Fruit fly (Drosophila melanogaster) whole organism, embryonic: ENCODE data around the gene Pat1.

Source experiments
- CG1024 ChIP-seq: fragments of 200-800 bp; sonication (Bioruptor generic); IDR thresholded peaks from 2 replicates; pipeline ENCODE4 v1.3.6; 2022; ENCODE audit warnings: missing biosample characterization, missing genetic modification characterization
- CG12104 ChIP-seq: fragments of 200-800 bp; sonication (Bioruptor generic); optimal IDR thresholded peaks from 3 replicates; lab custom pipeline; 2016; ENCODE audit warnings: missing biosample characterization, missing genetic modification characterization
- CG12659 ChIP-seq: fragments of 200-800 bp; sonication (Bioruptor generic); optimal IDR thresholded peaks from 3 replicates; lab custom pipeline; 2017; ENCODE audit warnings: mild to moderate bottlenecking, missing biosample characterization, missing genetic modification reagents, missing genetic modification characterization
- CG13624 ChIP-seq: fragments of 200-800 bp; sonication (Bioruptor generic); optimal IDR thresholded peaks from 2 replicates; lab custom pipeline; 2016; ENCODE audit warnings: missing biosample characterization, missing genetic modification characterization
- CG14667 ChIP-seq: fragments of 200-800 bp; sonication (Bioruptor generic); IDR thresholded peaks from 2 replicates; pipeline ENCODE4 v1.3.6; 2022; ENCODE audit warnings: missing biosample characterization, missing genetic modification characterization
- CG14710 ChIP-seq: fragments of 200-800 bp; sonication (Bioruptor generic); optimal IDR thresholded peaks from 3 replicates; lab custom pipeline; 2019; ENCODE audit warnings: missing biosample characterization, mild to moderate bottlenecking, missing genetic modification characterization, moderate library complexity
- CG15269 ChIP-seq: fragments of 200-800 bp; sonication (Bioruptor generic); optimal IDR thresholded peaks from 2 replicates; lab custom pipeline; 2018; ENCODE audit warnings: missing biosample characterization, mild to moderate bottlenecking, missing genetic modification characterization, moderate library complexity
- CG1602 ChIP-seq: fragments of 200-800 bp; sonication (Bioruptor generic); optimal IDR thresholded peaks from 3 replicates; lab custom pipeline; 2016; ENCODE audit warnings: missing biosample characterization, missing genetic modification characterization
- CG17186 ChIP-seq: fragments of 200-800 bp; sonication (Bioruptor generic); optimal IDR thresholded peaks from 3 replicates; lab custom pipeline; 2017; ENCODE audit warnings: missing biosample characterization, missing genetic modification reagents, missing genetic modification characterization
- CG17328 ChIP-seq: fragments of 200-800 bp; sonication (Bioruptor generic); IDR thresholded peaks from 2 replicates; pipeline ENCODE4 v1.3.6; 2022; ENCODE audit warnings: missing biosample characterization, missing genetic modification characterization
- CG17612 ChIP-seq: fragments of 200-800 bp; sonication (Bioruptor generic); IDR thresholded peaks from 2 replicates; pipeline ENCODE4 v1.3.6; 2022; ENCODE audit warnings: missing biosample characterization, missing genetic modification characterization
- CG18476 ChIP-seq: fragments of 200-800 bp; sonication (Bioruptor generic); optimal IDR thresholded peaks from 2 replicates; lab custom pipeline; 2016; ENCODE audit warnings: missing biosample characterization, mild to moderate bottlenecking, missing genetic modification characterization
- CG2120 ChIP-seq: fragments of 200-800 bp; sonication (Bioruptor generic); optimal IDR thresholded peaks from 3 replicates; lab custom pipeline; 2016; ENCODE audit warnings: missing biosample characterization, missing genetic modification characterization
- CG4404 ChIP-seq: fragments of 200-800 bp; sonication (Bioruptor generic); IDR thresholded peaks from 2 replicates; pipeline ENCODE4 v1.3.6; 2022; ENCODE audit warnings: missing biosample characterization, missing genetic modification characterization
- CG4424 ChIP-seq: fragments of 200-800 bp; sonication (Bioruptor generic); optimal IDR thresholded peaks from 3 replicates; lab custom pipeline; 2016; ENCODE audit warnings: missing biosample characterization, missing genetic modification characterization
- CG4617 ChIP-seq: fragments of 200-800 bp; sonication (Bioruptor generic); optimal IDR thresholded peaks from 3 replicates; lab custom pipeline; 2016; ENCODE audit warnings: missing biosample characterization, missing genetic modification characterization, borderline replicate concordance
- CG4854 ChIP-seq: fragments of 200-800 bp; sonication (Bioruptor generic); optimal IDR thresholded peaks from 2 replicates; lab custom pipeline; 2016; ENCODE audit warnings: missing biosample characterization, missing genetic modification characterization, inconsistent platforms
- CG7839 ChIP-seq: fragments of 200-800 bp; sonication (Bioruptor generic); optimal IDR thresholded peaks from 3 replicates; lab custom pipeline; 2018; ENCODE audit warnings: missing biosample characterization, mild to moderate bottlenecking, missing genetic modification characterization, moderate library complexity
- CG8388 ChIP-seq: fragments of 200-800 bp; sonication (Bioruptor generic); optimal IDR thresholded peaks from 2 replicates; lab custom pipeline; 2019; ENCODE audit warnings: missing biosample characterization, mild to moderate bottlenecking, missing genetic modification characterization, moderate library complexity
- CG8478 ChIP-seq: fragments of >200 bp; optimal IDR thresholded peaks from 2 replicates; lab custom pipeline; 2018
- CG9817 ChIP-seq: fragments of 200-800 bp; sonication (Bioruptor generic); optimal IDR thresholded peaks from 2 replicates; lab custom pipeline; 2018; ENCODE audit warnings: missing biosample characterization, mild to moderate bottlenecking, missing genetic modification characterization, moderate library complexity
- CG9932 ChIP-seq: fragments of 200-800 bp; sonication (Bioruptor generic); IDR thresholded peaks from 2 replicates; pipeline ENCODE4 v1.3.6; 2022; ENCODE audit warnings: missing biosample characterization, missing genetic modification characterization
- CHES-1-like ChIP-seq: fragments of 200-800 bp; sonication (Bioruptor generic); optimal IDR thresholded peaks from 2 replicates; lab custom pipeline; 2016; ENCODE audit warnings: missing biosample characterization, missing genetic modification characterization
- Deaf1 ChIP-seq: fragments of 200-800 bp; optimal IDR thresholded peaks from 3 replicates; lab custom pipeline; 2019; ENCODE audit warnings: missing biosample characterization, mild to moderate bottlenecking, missing genetic modification characterization, moderate library complexity
- HLH3B ChIP-seq: fragments of 200-800 bp; sonication (Bioruptor generic); IDR thresholded peaks from 2 replicates; pipeline ENCODE4 v1.3.6; 2022; ENCODE audit warnings: missing biosample characterization, missing genetic modification characterization
- HLH54F ChIP-seq: fragments of 200-800 bp; sonication (Bioruptor generic); optimal IDR thresholded peaks from 3 replicates; lab custom pipeline; 2016; ENCODE audit warnings: missing biosample characterization, missing genetic modification characterization
- MBD-R2 ChIP-seq: fragments of 200-800 bp; sonication (Bioruptor generic); IDR thresholded peaks from 2 replicates; pipeline ENCODE4 v1.3.6; 2022; ENCODE audit warnings: missing biosample characterization, missing genetic modification characterization
- MTF-1 ChIP-seq: fragments of 200-800 bp; sonication (Bioruptor generic); optimal IDR thresholded peaks from 2 replicates; lab custom pipeline; 2018; ENCODE audit warnings: missing biosample characterization, mild to moderate bottlenecking, missing genetic modification characterization, borderline replicate concordance
- Side ChIP-seq: fragments of 200-800 bp; sonication (Bioruptor generic); optimal IDR thresholded peaks from 2 replicates; lab custom pipeline; 2016; ENCODE audit warnings: missing biosample characterization, missing genetic modification characterization
- Spps ChIP-seq: fragments of 200-800 bp; sonication (Bioruptor generic); optimal IDR thresholded peaks from 2 replicates; lab custom pipeline; 2018; ENCODE audit warnings: missing biosample characterization, mild to moderate bottlenecking, missing genetic modification characterization
- Sry-δ ChIP-seq: fragments of 200-800 bp; sonication (Bioruptor generic); optimal IDR thresholded peaks from 2 replicates; lab custom pipeline; 2016; ENCODE audit warnings: missing biosample characterization, missing genetic modification characterization
- chm ChIP-seq: fragments of 200-800 bp; sonication (Bioruptor generic); IDR thresholded peaks from 2 replicates; pipeline ENCODE4 v1.3.6; 2022; ENCODE audit warnings: missing biosample characterization, missing genetic modification characterization
- dimm ChIP-seq: fragments of 200-800 bp; sonication (Bioruptor generic); IDR thresholded peaks from 2 replicates; pipeline ENCODE4 v1.3.6; 2022; ENCODE audit warnings: missing biosample characterization, missing genetic modification characterization
- dmrt11E ChIP-seq: fragments of 200-800 bp; sonication (Bioruptor generic); optimal IDR thresholded peaks from 3 replicates; lab custom pipeline; 2018; ENCODE audit warnings: missing biosample characterization, mild to moderate bottlenecking, missing genetic modification characterization, moderate library complexity
- dysf ChIP-seq: fragments of 200-800 bp; sonication (Bioruptor generic); IDR thresholded peaks from 3 replicates; pipeline ENCODE4 v1.3.6; 2022; ENCODE audit warnings: missing biosample characterization, missing genetic modification characterization
- fd96Cb ChIP-seq: fragments of 200-800 bp; sonication (Bioruptor generic); optimal IDR thresholded peaks from 2 replicates; lab custom pipeline; 2018; ENCODE audit warnings: missing biosample characterization, mild to moderate bottlenecking, missing genetic modification characterization, moderate library complexity
- gcm2 ChIP-seq: fragments of 200-800 bp; sonication (Bioruptor generic); optimal IDR thresholded peaks from 2 replicates; lab custom pipeline; 2016; ENCODE audit warnings: missing biosample characterization, missing genetic modification characterization
- grau ChIP-seq: fragments of 200-800 bp; optimal IDR thresholded peaks from 3 replicates; lab custom pipeline; 2019; ENCODE audit warnings: missing biosample characterization, mild to moderate bottlenecking, missing genetic modification characterization, moderate library complexity
- gsb ChIP-seq: fragments of 200-800 bp; sonication (Bioruptor generic); IDR thresholded peaks from 2 replicates; pipeline ENCODE4 v1.3.6; 2022; ENCODE audit warnings: missing biosample characterization, missing genetic modification characterization
- h ChIP-seq: fragments of >200 bp; optimal IDR thresholded peaks from 2 replicates; lab custom pipeline; 2017
- kay ChIP-seq: fragments of 200-800 bp; sonication (Bioruptor generic); optimal IDR thresholded peaks from 2 replicates; lab custom pipeline; 2016; ENCODE audit warnings: missing biosample characterization, missing genetic modification characterization
- kni ChIP-seq: fragments of 200-800 bp; sonication (Bioruptor generic); optimal IDR thresholded peaks from 3 replicates; lab custom pipeline; 2017; ENCODE audit warnings: mild to moderate bottlenecking, missing biosample characterization, missing genetic modification reagents, missing genetic modification characterization
- lola ChIP-seq, 3 experiments: fragments of >200 bp in 2 of 3; fragments of 200-800 bp in 1 of 3; sonication (Bioruptor generic) in 1 of 3; optimal IDR thresholded peaks; 2 replicates each; lab custom pipeline; 2017 to 2019; ENCODE audit warnings: missing biosample characterization in 3 of 3, missing genetic modification characterization in 3 of 3, mild to moderate bottlenecking in 1 of 3, moderate library complexity in 1 of 3
- nom ChIP-seq: fragments of 200-800 bp; sonication (Bioruptor generic); optimal IDR thresholded peaks from 2 replicates; lab custom pipeline; 2017; ENCODE audit warnings: missing biosample characterization, missing genetic modification characterization, mild to moderate bottlenecking, moderate library complexity, missing genetic modification reagents
- scrt ChIP-seq: fragments of 200-800 bp; sonication (Bioruptor generic); optimal IDR thresholded peaks from 2 replicates; lab custom pipeline; 2018; ENCODE audit warnings: missing biosample characterization, mild to moderate bottlenecking, missing genetic modification characterization, moderate library complexity
- sd ChIP-seq: fragments of 200-800 bp; sonication (Bioruptor generic); optimal IDR thresholded peaks from 3 replicates; lab custom pipeline; 2018; ENCODE audit warnings: missing biosample characterization, mild to moderate bottlenecking, missing genetic modification characterization, moderate library complexity
- sim ChIP-seq: fragments of 200-800 bp; sonication (Bioruptor generic); IDR thresholded peaks from 2 replicates; pipeline ENCODE4 v1.3.6; 2022; ENCODE audit warnings: missing biosample characterization, missing genetic modification characterization
- sisA ChIP-seq: fragments of 200-800 bp; sonication (Bioruptor generic); IDR thresholded peaks from 2 replicates; pipeline ENCODE4 v1.3.6; 2022; ENCODE audit warnings: missing biosample characterization, missing genetic modification characterization
- slou ChIP-seq: fragments of 200-800 bp; sonication (Bioruptor generic); optimal IDR thresholded peaks from 3 replicates; lab custom pipeline; 2016; ENCODE audit warnings: missing biosample characterization, missing genetic modification characterization

Gene Pat1

DNA sequence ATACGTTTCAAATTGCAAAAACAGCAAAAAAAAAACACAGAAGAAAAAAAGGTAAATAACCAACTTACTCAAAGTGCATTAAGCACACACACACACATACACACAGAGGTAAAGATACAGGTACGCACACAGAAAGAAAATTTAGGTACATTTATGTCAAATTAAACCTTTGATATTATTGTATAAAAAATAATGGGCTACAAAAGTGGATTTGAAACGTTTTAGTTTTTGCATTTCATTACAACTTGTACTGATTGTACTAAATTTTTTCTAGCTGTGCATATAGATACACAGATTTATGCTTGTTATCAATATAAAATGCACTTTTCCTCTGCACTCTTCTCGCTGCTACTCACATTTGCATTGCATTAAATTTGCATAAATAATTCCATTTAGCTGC lies 26.8 kb downstream of the Pat1 start (continued):
- TF ChIP-seq kay (GFP tag; lab: Kevin White, UChicago): no peak

- peak; percentile 4 for TF ChIP-seq Spps (tag; lab: Kevin White, UChicago)
- TF ChIP-seq CG4617 (GFP tag; lab: Kevin White, UChicago): no peak
- no peak for TF ChIP-seq MTF-1 (GFP tag; lab: Kevin White, UChicago)
- TF ChIP-seq CG9817 (tag; lab: Kevin White, UChicago): peak; percentile 12
- peak; percentile 15 for TF ChIP-seq CG4854 (GFP tag; lab: Kevin White, UChicago)
- peak; percentile 64 for TF ChIP-seq CG7839 (tag; lab: Kevin White, UChicago)
- peak; percentile 56 for TF ChIP-seq CG2120
- TF ChIP-seq lola (GFP tag; optimal IDR thresholded peaks at IDR 0.05; lab: Kevin White, UChicago): peak in 1 of 3 experiments; percentile 59
- peak; percentile 29 for TF ChIP-seq CG1602
- peak; percentile 11 for TF ChIP-seq CG15269 (tag; lab: Kevin White, UChicago)
- TF ChIP-seq CG14667: peak; percentile 46; the same call in 1 of the 2 replicates
- TF ChIP-seq HLH3B: 0 out of 2 replicates have a peak, but pooled peaks have one; percentile 24
- peak; percentile 31 for TF ChIP-seq CG4424
- no peak for TF ChIP-seq Sry-δ (GFP tag; lab: Kevin White, UChicago)
- no peak for TF ChIP-seq gsb (GFP tag; lab: Robert Waterston, UW)
- peak; percentile 48; the same call in 1 of the 2 replicates for TF ChIP-seq CG17328
- TF ChIP-seq nom (GFP tag; lab: Kevin White, UChicago): peak; percentile 28
- TF ChIP-seq h: no peak
- TF ChIP-seq sim (GFP tag; lab: Robert Waterston, UW): peak; percentile 46; the same call in 1 of the 2 replicates
- peak; percentile 31 for TF ChIP-seq CG12659
- TF ChIP-seq CG9932: peak; percentile 64
- TF ChIP-seq sisA (GFP tag; lab: Robert Waterston, UW): peak; percentile 40; the same call in 1 of the 2 replicates
- peak; percentile 43 for TF ChIP-seq CG14710 (tag; lab: Kevin White, UChicago)
- peak; percentile 27 for TF ChIP-seq Side (GFP tag; lab: Kevin White, UChicago)
- peak; percentile 59 for TF ChIP-seq grau (tag; lab: Kevin White, UChicago)
- TF ChIP-seq CG17186 (GFP tag; lab: Kevin White, UChicago): no peak
- TF ChIP-seq slou (GFP tag; lab: Kevin White, UChicago): no peak
- TF ChIP-seq sd: no peak
- peak; percentile 26 for TF ChIP-seq CG12104 (GFP tag; lab: Kevin White, UChicago)
- TF ChIP-seq HLH54F (GFP tag; lab: Kevin White, UChicago): no peak
- peak; percentile 12 for TF ChIP-seq scrt (GFP tag; lab: Kevin White, UChicago)
- peak; percentile 32; the same call in 1 of the 2 replicates for TF ChIP-seq MBD-R2 (GFP tag; lab: Robert Waterston, UW)
- peak; percentile 45 for TF ChIP-seq fd96Cb (tag; lab: Kevin White, UChicago)
- TF ChIP-seq CG4404: peak; percentile 41; the same call in 1 of the 2 replicates
- no peak for TF ChIP-seq CG13624 (GFP tag; lab: Kevin White, UChicago)
- TF ChIP-seq dimm: 0 out of 2 replicates have a peak, but pooled peaks have one; percentile 34
- TF ChIP-seq Deaf1: peak; percentile 20
- TF ChIP-seq CG17612 (GFP tag; lab: Robert Waterston, UW): 0 out of 2 replicates have a peak, but pooled peaks have one; percentile 30
- TF ChIP-seq kni (GFP tag; lab: Kevin White, UChicago): peak; percentile 41
- TF ChIP-seq dysf (GFP tag; lab: Robert Waterston, UW): peak; percentile 72
- TF ChIP-seq CG8388: peak; percentile 21
- peak; percentile 7 for TF ChIP-seq gcm2 (GFP tag; lab: Kevin White, UChicago)
- TF ChIP-seq CHES-1-like: peak; percentile 21
- TF ChIP-seq CG8478 (lab: Kevin White, UChicago): no peak
- peak; percentile 57 for TF ChIP-seq dmrt11E (tag; lab: Kevin White, UChicago)
- TF ChIP-seq chm: peak; percentile 63
- TF ChIP-seq CG1024 (GFP tag; lab: Robert Waterston, UW): peak; percentile 46
- peak; percentile 23 for TF ChIP-seq CG18476 (GFP tag; lab: Kevin White, UChicago)
Measured at dm6 chrX:6621566-6622006, 31.0 kb downstream of the Pat1 start.
